Worm (Caenorhabditis elegans) whole organism, young adult: ENCODE measurements around the gene nra-1.

Source experiments
- B0019.2 ChIP-seq: fragments of 200-800 bp; sonication (Bioruptor generic); conservative IDR thresholded peaks from 2 replicates; pipeline ENCODE4 v1.3.6; 2022; ENCODE audit warnings: missing genetic modification reagents, missing genetic modification characterization, missing compliant biosample characterization
- Y67H2A.10 ChIP-seq: fragments of 200-800 bp; sonication (Bioruptor generic); conservative IDR thresholded peaks from 2 replicates; pipeline ENCODE4 v1.3.6; 2022; ENCODE audit warnings: missing genetic modification reagents, missing genetic modification characterization, missing compliant biosample characterization
- ama-1 ChIP-seq, 3 experiments: fragments of 150-350 bp in 1 of 3; sonication (generic microtip) in 2 of 3; optimal IDR thresholded peaks; 2 replicates each; lab custom pipeline; 2014 to 2018; ENCODE audit warnings: missing biosample characterization in 2 of 3, missing genetic modification characterization in 2 of 3, missing genetic modification reagents in 2 of 3
- athp-1 ChIP-seq: sonication (generic microtip); optimal IDR thresholded peaks from 2 replicates; lab custom pipeline; 2017; ENCODE audit warnings: mild to moderate bottlenecking, missing genetic modification characterization, missing compliant biosample characterization
- hsf-1 ChIP-seq: fragments of 200-800 bp; sonication (Bioruptor generic); IDR thresholded peaks from 2 replicates; pipeline ENCODE4 v1.3.6; 2022; ENCODE audit warnings: missing genetic modification reagents, missing genetic modification characterization, missing compliant biosample characterization
- let-526 ChIP-seq: fragments of 200-800 bp; sonication (Bioruptor generic); IDR thresholded peaks from 2 replicates; pipeline ENCODE4 v1.3.6; 2022; ENCODE audit warnings: missing genetic modification reagents, missing genetic modification characterization, missing compliant biosample characterization
- lsl-1 ChIP-seq: fragments of 200-800 bp; sonication (Bioruptor generic); optimal IDR thresholded peaks from 2 replicates; lab custom pipeline; 2018; ENCODE audit warnings: mild to moderate bottlenecking, missing genetic modification characterization, moderate library complexity, missing compliant biosample characterization
- mcd-1 ChIP-seq: fragments of 200-800 bp; sonication (Bioruptor generic); IDR thresholded peaks from 2 replicates; pipeline ENCODE4 v1.3.6; 2022; ENCODE audit warnings: missing genetic modification reagents, missing genetic modification characterization, missing compliant biosample characterization
- nfya-1 ChIP-seq: sonication (generic microtip); optimal IDR thresholded peaks from 2 replicates; lab custom pipeline; 2017; ENCODE audit warnings: antibody characterized with exemption, missing compliant biosample characterization, missing genetic modification characterization, borderline replicate concordance; ENCODE audit not compliant: insufficient read depth
- nhr-80 ChIP-seq: sonication (generic microtip); optimal IDR thresholded peaks from 2 replicates; lab custom pipeline; 2016; ENCODE audit warnings: missing genetic modification characterization, missing compliant biosample characterization
- snpc-4 ChIP-seq, 5 experiments: fragments of 150-350 bp in 1 of 5; sonication (generic microtip) in 4 of 5; optimal IDR thresholded peaks; 2 replicates each; lab custom pipeline; 2014 to 2018; ENCODE audit warnings: missing genetic modification characterization in 5 of 5, missing biosample characterization in 3 of 5, antibody characterized with exemption in 2 of 5, mild to moderate bottlenecking in 2 of 5, missing compliant biosample characterization in 2 of 5, missing genotype in 2 of 5, moderate library complexity in 2 of 5, missing genetic modification reagents in 1 of 5
- somi-1 ChIP-seq: fragments of 200-800 bp; sonication (Bioruptor generic); optimal IDR thresholded peaks from 2 replicates; lab custom pipeline; 2018; ENCODE audit warnings: mild to moderate bottlenecking, missing genetic modification characterization, missing compliant biosample characterization
- unc-62 ChIP-seq: fragments of 150-350 bp; optimal IDR thresholded peaks from 2 replicates; lab custom pipeline; 2014; ENCODE audit warnings: missing biosample characterization, missing genetic modification reagents, missing genetic modification characterization

DNA sequence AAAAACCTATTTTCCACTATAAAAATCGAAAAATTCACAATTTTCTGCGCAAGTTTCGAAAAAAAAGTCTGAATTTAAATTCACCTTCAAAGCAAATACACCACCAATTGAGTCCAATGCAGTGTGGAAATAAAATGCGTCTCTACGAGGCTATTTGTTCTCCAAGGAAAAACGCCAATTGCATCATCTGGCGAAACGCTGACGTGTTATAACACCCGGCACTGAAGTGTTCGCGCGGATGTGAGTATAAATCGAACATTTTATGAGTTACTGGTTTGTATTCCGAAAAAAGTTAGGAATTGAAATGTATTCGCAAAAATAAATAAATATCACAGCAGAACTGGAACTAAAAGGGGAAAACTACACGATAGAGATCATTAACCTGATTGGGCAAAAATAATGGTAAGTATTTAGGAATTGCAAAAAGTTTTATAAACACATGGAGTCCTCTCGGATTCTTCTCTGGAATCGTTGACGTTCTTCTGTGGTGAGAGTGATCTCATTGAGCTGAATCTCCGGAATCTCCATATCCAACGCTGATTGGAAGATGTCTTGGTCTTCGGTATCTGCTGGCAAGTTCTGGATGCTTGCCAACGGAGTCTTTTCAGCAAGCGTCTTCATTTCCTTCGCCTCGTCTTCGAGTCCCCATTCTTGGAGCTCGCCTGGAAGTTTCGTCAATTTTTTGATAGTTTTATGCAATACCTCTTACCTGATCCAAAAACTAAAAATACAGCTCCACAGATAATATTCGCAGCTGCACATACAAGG is 4.1 kb upstream of the nra-1 start, which contains the start of gene zipt-7.1:
- TF ChIP-seq snpc-4 (GFP tag; optimal IDR thresholded peaks at IDR 0.05; lab: Kevin White, UChicago) (no peak), snpc-4 (tag; optimal IDR thresholded peaks at IDR 0.05; lab: Kevin White, UChicago) (no peak), let-526 (GFP tag; lab: Robert Waterston, UW) (no peak), lsl-1 (no peak), ama-1 (optimal IDR thresholded peaks at IDR 0.05; lab: Kevin White, UChicago) (no peak), ama-1 (GFP tag; optimal IDR thresholded peaks at IDR 0.05; lab: Kevin White, UChicago) (no peak), nfya-1 (tag; lab: Kevin White, UChicago) (no peak), somi-1 (no peak), nhr-80 (tag; lab: Kevin White, UChicago) (no peak), unc-62 (GFP tag; lab: Kevin White, UChicago) (no peak), Y67H2A.10 (GFP tag; lab: Robert Waterston, UW) (no peak), athp-1 (tag; lab: Kevin White, UChicago) (no peak), hsf-1 (no peak), mcd-1 (GFP tag; lab: Robert Waterston, UW) (no peak), B0019.2 (no peak)
